Worm (Caenorhabditis elegans) whole organism, mixed stage, embryonic: Measurements from ENCODE around the gene srbc-68.

Experiments used
- blmp-1 ChIP-seq: fragments of 150-350 bp; optimal IDR thresholded peaks from 2 replicates; lab custom pipeline; 2014; ENCODE audit warnings: missing biosample characterization, missing genetic modification characterization
- drap-1 ChIP-seq: fragments of 200-800 bp; sonication (Bioruptor generic); optimal IDR thresholded peaks from 3 replicates; lab custom pipeline; 2018; ENCODE audit warnings: mild to moderate bottlenecking, missing genetic modification characterization, missing compliant biosample characterization
- elt-3 ChIP-seq: fragments of 150-350 bp; optimal IDR thresholded peaks from 2 replicates; lab custom pipeline; 2014; ENCODE audit warnings: missing biosample characterization, missing genetic modification characterization
- nhr-76 ChIP-seq: sonication (generic microtip); optimal IDR thresholded peaks from 2 replicates; lab custom pipeline; 2017; ENCODE audit warnings: missing biosample characterization, missing genetic modification characterization
- pha-4 ChIP-seq: fragments of 150-350 bp; optimal IDR thresholded peaks from 2 replicates; lab custom pipeline; 2018; ENCODE audit warnings: missing biosample characterization, missing genetic modification reagents, missing genetic modification characterization
- snpc-4 ChIP-seq: fragments of 150-350 bp; optimal IDR thresholded peaks from 2 replicates; lab custom pipeline; 2014; ENCODE audit warnings: missing biosample characterization, missing genetic modification characterization

DNA sequence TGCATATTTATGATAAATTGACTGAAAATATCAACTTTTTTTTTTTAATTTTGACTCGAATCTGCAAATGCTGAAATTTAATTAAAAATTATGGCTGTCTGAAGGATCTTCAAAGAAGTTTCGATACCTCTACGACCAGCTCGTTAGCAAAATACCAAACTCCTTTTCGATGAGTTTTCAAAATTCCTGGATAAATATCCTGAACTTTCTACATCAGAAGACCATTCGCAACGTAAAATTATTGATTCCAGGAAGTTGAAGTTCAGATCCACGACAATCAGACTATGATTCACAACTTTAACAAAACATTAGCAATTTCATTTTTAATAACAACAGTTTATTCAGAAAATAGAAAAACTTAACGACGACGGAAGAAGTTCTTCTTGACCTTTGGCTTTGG lies 38.6 kb upstream of the srbc-68 start:
- no peak for TF ChIP-seq drap-1 (GFP tag; lab: Kevin White, UChicago)
- no peak for TF ChIP-seq blmp-1 (tag; lab: Kevin White, UChicago)
- TF ChIP-seq nhr-76 (tag; lab: Kevin White, UChicago) = no peak
- no peak for TF ChIP-seq elt-3
- TF ChIP-seq pha-4 (tag; lab: Kevin White, UChicago) = no peak
- TF ChIP-seq snpc-4 = no peak
